Fruit fly (Drosophila melanogaster) whole organism: ENCODE results near the gene und.

Experiments used
- CG8478 ChIP-seq: fragments of >200 bp; optimal IDR thresholded peaks from 2 replicates; lab custom pipeline; 2018; ENCODE audit warnings: inconsistent platforms
- Dll ChIP-seq: fragments of >200 bp; optimal IDR thresholded peaks from 2 replicates; lab custom pipeline; 2017
- EcR ChIP-seq, 2 experiments: fragments of >200 bp; optimal IDR thresholded peaks; 2 replicates each; lab custom pipeline; 2017; ENCODE audit warnings: missing biosample characterization in 2 of 2, missing genetic modification characterization in 2 of 2, missing genetic modification reagents in 2 of 2
- pan ChIP-seq: fragments of >200 bp; optimal IDR thresholded peaks from 2 replicates; lab custom pipeline; 2017
- psq ChIP-seq: fragments of >200 bp; optimal IDR thresholded peaks from 2 replicates; lab custom pipeline; 2017
- usp ChIP-seq: fragments of >200 bp; optimal IDR thresholded peaks from 2 replicates; lab custom pipeline; 2017; ENCODE audit warnings: missing biosample characterization, missing genetic modification characterization, mixed read lengths

The und gene

dm6 chr2L:9746236-9747225 is 16.6 kb upstream of the und start, which contains the start of gene Nckx30C:
Nckx30C (minus strand) TSS chr2L:9746495.
- TF ChIP-seq Dll (lab: Kevin White, UChicago) (no peak), pan (lab: Kevin White, UChicago) (no peak), psq (lab: Kevin White, UChicago) (no peak), usp (GFP tag; lab: Kevin White, UChicago) (no peak)

- no peak for TF ChIP-seq EcR (GFP tag; optimal IDR thresholded peaks at IDR 0.05; lab: Kevin White, UChicago)
- no peak for TF ChIP-seq pan (lab: Kevin White, UChicago)
- TF ChIP-seq psq (lab: Kevin White, UChicago): no peak
- TF ChIP-seq CG8478: no peak
- no peak for TF ChIP-seq usp (GFP tag; lab: Kevin White, UChicago)
- TF ChIP-seq Dll (lab: Kevin White, UChicago): no peak
Measured at dm6 chr2L:9749745-9750144, 13.4 kb upstream of the und start, which contains the start of gene Cyp4e3. Cyp4e3 (minus strand) TSS chr2L:9750071.

- TF ChIP-seq CG8478: no peak
- no peak for TF ChIP-seq psq (lab: Kevin White, UChicago)
- TF ChIP-seq usp (GFP tag; lab: Kevin White, UChicago): no peak
- no peak for TF ChIP-seq Dll (lab: Kevin White, UChicago)
- TF ChIP-seq pan (lab: Kevin White, UChicago): no peak
Measured at dm6 chr2L:9753357-9753756, 9.8 kb upstream of the und start.

dm6 chr2L:9754817-9755216 is 8.4 kb upstream of the und start:
- TF ChIP-seq EcR (GFP tag; optimal IDR thresholded peaks at IDR 0.05; lab: Kevin White, UChicago): no peak
- TF ChIP-seq Dll (lab: Kevin White, UChicago): no peak
- no peak for TF ChIP-seq usp (GFP tag; lab: Kevin White, UChicago)
- TF ChIP-seq psq (lab: Kevin White, UChicago): no peak
- TF ChIP-seq CG8478: no peak
- TF ChIP-seq pan (lab: Kevin White, UChicago): no peak

dm6 chr2L:9757990-9758814 is 5.0 kb upstream of the und start, which contains the start of gene zf30C:
zf30C (plus strand) TSS chr2L:9758342.
- TF ChIP-seq usp (GFP tag; lab: Kevin White, UChicago) (no peak), Dll (lab: Kevin White, UChicago) (no peak), EcR (GFP tag; optimal IDR thresholded peaks at IDR 0.05; lab: Kevin White, UChicago) (no peak)

- TF ChIP-seq psq (lab: Kevin White, UChicago) (no peak), usp (GFP tag; lab: Kevin White, UChicago) (no peak), pan (lab: Kevin White, UChicago) (no peak), EcR (GFP tag; optimal IDR thresholded peaks at IDR 0.05; lab: Kevin White, UChicago) (no peak), CG8478 (no peak), Dll (lab: Kevin White, UChicago) (no peak)
Measured at dm6 chr2L:9758856-9759255, 4.3 kb upstream of the und start.

dm6 chr2L:9766758-9767157 is 3.6 kb downstream of the und start, which contains the start of gene CG4017:
CG4017 (plus strand) TSS chr2L:9767058.
- TF ChIP-seq usp (GFP tag; lab: Kevin White, UChicago) (no peak), CG8478 (no peak), EcR (GFP tag; optimal IDR thresholded peaks at IDR 0.05; lab: Kevin White, UChicago) (no peak)

dm6 chr2L:9768735-9769134 is 5.6 kb downstream of the und start, which contains the start of gene CG17633:
CG17633 (plus strand) TSS chr2L:9769060.
- no peak for TF ChIP-seq usp (GFP tag; lab: Kevin White, UChicago)
- TF ChIP-seq EcR (GFP tag; optimal IDR thresholded peaks at IDR 0.05; lab: Kevin White, UChicago): no peak
- no peak for TF ChIP-seq pan (lab: Kevin White, UChicago)
- TF ChIP-seq Dll (lab: Kevin White, UChicago): no peak

dm6 chr2L:9770896-9771295 is 7.7 kb downstream of the und start, which contains the start of gene ppk18:
ppk18 (minus strand) TSS chr2L:9770996.
- TF ChIP-seq Dll (lab: Kevin White, UChicago): no peak
- TF ChIP-seq pan (lab: Kevin White, UChicago): no peak
- no peak for TF ChIP-seq psq (lab: Kevin White, UChicago)
- TF ChIP-seq EcR (GFP tag; optimal IDR thresholded peaks at IDR 0.05; lab: Kevin White, UChicago): no peak
- TF ChIP-seq CG8478: no peak
- no peak for TF ChIP-seq usp (GFP tag; lab: Kevin White, UChicago)

- TF ChIP-seq usp (GFP tag; lab: Kevin White, UChicago) (no peak), EcR (GFP tag; optimal IDR thresholded peaks at IDR 0.05; lab: Kevin White, UChicago) (no peak), CG8478 (no peak), psq (lab: Kevin White, UChicago) (no peak), Dll (lab: Kevin White, UChicago) (no peak), pan (lab: Kevin White, UChicago) (no peak)
Measured at dm6 chr2L:9774980-9775628, 11.9 kb downstream of the und start, which contains the start of the genes ppk11 and ppk16. ppk11 (minus strand) TSS chr2L:9775030. ppk16 (minus strand) TSS chr2L:9775030.

- TF ChIP-seq pan (lab: Kevin White, UChicago): no peak
- no peak for TF ChIP-seq Dll (lab: Kevin White, UChicago)
- no peak for TF ChIP-seq usp (GFP tag; lab: Kevin White, UChicago)
- TF ChIP-seq psq (lab: Kevin White, UChicago): no peak
- no peak for TF ChIP-seq CG8478
- no peak for TF ChIP-seq EcR (GFP tag; optimal IDR thresholded peaks at IDR 0.05; lab: Kevin White, UChicago)
Measured at dm6 chr2L:9777927-9778326, 14.8 kb downstream of the und start.
